Fruit fly (Drosophila melanogaster): ENCODE data around the gene GATAe.

GATAe gene

dm6 chr3R:16009030-16009429, at the start of gene GATAe:
Gene GATAe, plus strand, starts transcription at chr3R:16009105.
- no peak for TF ChIP-seq CG9948 (tag; optimal IDR thresholded peaks at IDR 0.05)
- TF ChIP-seq Pif1B (GFP tag; optimal IDR thresholded peaks at IDR 0.05) = no peak
- no peak for TF ChIP-seq fd96Ca (GFP tag; IDR thresholded peaks at IDR 0.05)
- no peak for TF ChIP-seq CG34367 (tag; optimal IDR thresholded peaks at IDR 0.05)
- no peak for TF ChIP-seq CG14655 (GFP tag; optimal IDR thresholded peaks at IDR 0.05)
- no peak for TF ChIP-seq CG12605 (GFP tag; IDR thresholded peaks at IDR 0.05)
- TF ChIP-seq CG8301 (tag; optimal IDR thresholded peaks at IDR 0.05) = no peak
- TF ChIP-seq Snoo (tag; optimal IDR thresholded peaks at IDR 0.05) = no peak
- no peak for TF ChIP-seq CG32121 (GFP tag; IDR thresholded peaks at IDR 0.05)
- no peak for TF ChIP-seq CG10348 (GFP tag; IDR thresholded peaks at IDR 0.05)
- no peak for TF ChIP-seq CG15710 (tag; optimal IDR thresholded peaks at IDR 0.05)
- TF ChIP-seq gl (tag; optimal IDR thresholded peaks at IDR 0.05) = no peak
- no peak for TF ChIP-seq Pif1A (GFP tag; optimal IDR thresholded peaks at IDR 0.05)
- no peak for TF ChIP-seq CG17806 (tag; optimal IDR thresholded peaks at IDR 0.05)

dm6 chr3R:15963690-15964281, 45.1 kb upstream of the GATAe start, which contains the start of the genes CG4287 and CG5516:
Gene CG4287, minus strand, starts transcription at chr3R:15963867.
Gene CG5516, plus strand, starts transcription at chr3R:15963884.
- no peak for TF ChIP-seq CG13204 (GFP tag; optimal IDR thresholded peaks at IDR 0.05)
- TF ChIP-seq Ets98B (GFP tag; IDR thresholded peaks at IDR 0.05) = no peak
- no peak for TF ChIP-seq Pif1B (GFP tag; optimal IDR thresholded peaks at IDR 0.05)
- no peak for TF ChIP-seq CG14655 (GFP tag; optimal IDR thresholded peaks at IDR 0.05)
- no peak for TF ChIP-seq gl (tag; optimal IDR thresholded peaks at IDR 0.05)
- no peak for TF ChIP-seq CG4496 (GFP tag; IDR thresholded peaks at IDR 0.05)
- TF ChIP-seq rn (GFP tag; IDR thresholded peaks at IDR 0.05) = no peak
- no peak for TF ChIP-seq CG8159 (tag; optimal IDR thresholded peaks at IDR 0.05)
- TF ChIP-seq fd96Ca (GFP tag; IDR thresholded peaks at IDR 0.05) = no peak
- TF ChIP-seq CG15710 (tag; optimal IDR thresholded peaks at IDR 0.05) = no peak
- no peak for TF ChIP-seq CG10348 (GFP tag; IDR thresholded peaks at IDR 0.05)
- TF ChIP-seq Pif1A (GFP tag; optimal IDR thresholded peaks at IDR 0.05) = no peak
- no peak for TF ChIP-seq D1 (tag; optimal IDR thresholded peaks at IDR 0.05)
- TF ChIP-seq CG34367 (tag; optimal IDR thresholded peaks at IDR 0.05) = no peak
- TF ChIP-seq CG9948 (tag; optimal IDR thresholded peaks at IDR 0.05) = no peak
- TF ChIP-seq CG8301 (tag; optimal IDR thresholded peaks at IDR 0.05) = no peak

DNA sequence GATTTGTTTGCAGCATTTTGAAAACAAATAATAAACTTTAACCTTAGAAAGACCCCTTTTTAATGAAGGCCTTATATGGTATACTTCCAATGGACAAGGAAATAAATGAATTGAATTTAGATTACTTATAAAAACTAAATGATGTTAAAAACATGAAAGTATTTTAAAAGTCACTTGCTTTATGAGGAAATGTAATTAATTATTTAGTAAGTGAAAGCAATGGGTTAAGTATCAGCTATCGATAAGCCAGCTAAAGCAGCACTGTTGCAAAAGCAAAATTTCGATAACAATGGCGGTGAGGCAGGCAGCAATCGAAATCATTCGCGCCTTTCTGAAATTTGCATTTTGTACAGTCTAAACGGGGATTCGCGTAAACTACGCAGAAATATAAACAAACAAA, 43.7 kb upstream of the GATAe start, which contains the start of the genes CG32856 and Rbf2:
TSS of gene CG32856 (minus strand) at position 183 of the 400 bp plus-strand sequence.
TSS of gene Rbf2 (plus strand) at position 278 of the 400 bp plus-strand sequence.
- TF ChIP-seq EcR (GFP tag; optimal IDR thresholded peaks at IDR 0.05) = peak; percentile 35
- TF ChIP-seq CG34367 (tag; optimal IDR thresholded peaks at IDR 0.05) = peak; percentile 89
- no peak for TF ChIP-seq Pif1A (GFP tag; optimal IDR thresholded peaks at IDR 0.05)
- peak; percentile 83 for TF ChIP-seq Snoo (tag; optimal IDR thresholded peaks at IDR 0.05)
- TF ChIP-seq CG15710 (tag; optimal IDR thresholded peaks at IDR 0.05) = peak; percentile 94
- TF ChIP-seq CG17806 (tag; optimal IDR thresholded peaks at IDR 0.05) = peak; percentile 51
- no peak for TF ChIP-seq CG14655 (GFP tag; optimal IDR thresholded peaks at IDR 0.05)
- no peak for TF ChIP-seq fd96Ca (GFP tag; IDR thresholded peaks at IDR 0.05)
- TF ChIP-seq CG32121 (GFP tag; IDR thresholded peaks at IDR 0.05) = peak; percentile 70
- TF ChIP-seq CG10348 (GFP tag; IDR thresholded peaks at IDR 0.05) = peak; percentile 56; the same call in 1 of the 2 replicates
- peak; percentile 90 for TF ChIP-seq CG9948 (tag; optimal IDR thresholded peaks at IDR 0.05)
- no peak for TF ChIP-seq CG8159 (tag; optimal IDR thresholded peaks at IDR 0.05)

DNA sequence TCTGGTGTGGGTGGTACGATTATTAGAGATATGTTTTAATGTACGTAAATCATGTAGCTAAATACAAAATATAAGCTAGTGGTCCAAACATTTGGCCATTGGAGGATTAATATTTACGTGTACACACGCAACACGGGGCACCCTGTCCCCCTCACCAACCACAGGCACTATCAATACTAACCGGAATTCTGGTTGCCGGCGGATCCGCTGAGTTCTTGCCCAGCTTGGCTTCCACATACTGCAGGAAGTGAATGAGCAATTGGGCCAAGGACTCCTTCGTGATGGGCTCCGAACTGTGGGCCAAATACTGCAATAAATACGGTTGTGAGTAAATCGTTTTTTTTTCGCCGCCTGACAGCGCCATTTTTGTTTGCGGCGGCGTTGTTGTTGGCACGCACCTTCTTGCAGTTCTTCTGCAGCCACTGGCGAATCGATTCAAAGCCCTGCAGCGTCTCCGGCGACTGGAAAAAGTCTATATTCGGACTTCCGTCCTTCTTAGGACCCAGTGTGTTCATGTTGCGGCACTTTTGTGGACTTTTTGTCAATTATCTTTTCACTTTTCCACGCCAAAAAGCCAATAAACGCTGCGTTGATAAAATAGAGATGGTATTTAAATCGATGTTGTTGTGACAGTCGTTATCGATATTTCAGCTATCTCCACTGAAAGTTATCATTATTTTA, 36.5 kb upstream of the GATAe start, which contains the start of gene mor:
TSS of gene mor (minus strand) at position 616 of the 681 bp plus-strand sequence.
- TF ChIP-seq CG12605 (GFP tag; IDR thresholded peaks at IDR 0.05) = no peak
- TF ChIP-seq rn (GFP tag; IDR thresholded peaks at IDR 0.05) = no peak
- no peak for TF ChIP-seq EcR (GFP tag; optimal IDR thresholded peaks at IDR 0.05)
- TF ChIP-seq CG8159 (tag; optimal IDR thresholded peaks at IDR 0.05) = no peak
- TF ChIP-seq CG34367 (tag; optimal IDR thresholded peaks at IDR 0.05) = no peak
- no peak for TF ChIP-seq Pif1B (GFP tag; optimal IDR thresholded peaks at IDR 0.05)
- no peak for TF ChIP-seq CG15710 (tag; optimal IDR thresholded peaks at IDR 0.05)
- no peak for TF ChIP-seq fd96Ca (GFP tag; IDR thresholded peaks at IDR 0.05)
- TF ChIP-seq Ets98B (GFP tag; IDR thresholded peaks at IDR 0.05) = no peak
- no peak for TF ChIP-seq CG14655 (GFP tag; optimal IDR thresholded peaks at IDR 0.05)
- no peak for TF ChIP-seq Snoo (tag; optimal IDR thresholded peaks at IDR 0.05)
- no peak for TF ChIP-seq CG10348 (GFP tag; IDR thresholded peaks at IDR 0.05)
- TF ChIP-seq CG9948 (tag; optimal IDR thresholded peaks at IDR 0.05) = no peak
- TF ChIP-seq Pif1A (GFP tag; optimal IDR thresholded peaks at IDR 0.05) = no peak
- no peak for TF ChIP-seq CG17806 (tag; optimal IDR thresholded peaks at IDR 0.05)
- no peak for TF ChIP-seq D1 (tag; optimal IDR thresholded peaks at IDR 0.05)
- no peak for TF ChIP-seq CG32121 (GFP tag; IDR thresholded peaks at IDR 0.05)
- TF ChIP-seq gl (tag; optimal IDR thresholded peaks at IDR 0.05) = no peak
- no peak for TF ChIP-seq CG4496 (GFP tag; IDR thresholded peaks at IDR 0.05)

DNA sequence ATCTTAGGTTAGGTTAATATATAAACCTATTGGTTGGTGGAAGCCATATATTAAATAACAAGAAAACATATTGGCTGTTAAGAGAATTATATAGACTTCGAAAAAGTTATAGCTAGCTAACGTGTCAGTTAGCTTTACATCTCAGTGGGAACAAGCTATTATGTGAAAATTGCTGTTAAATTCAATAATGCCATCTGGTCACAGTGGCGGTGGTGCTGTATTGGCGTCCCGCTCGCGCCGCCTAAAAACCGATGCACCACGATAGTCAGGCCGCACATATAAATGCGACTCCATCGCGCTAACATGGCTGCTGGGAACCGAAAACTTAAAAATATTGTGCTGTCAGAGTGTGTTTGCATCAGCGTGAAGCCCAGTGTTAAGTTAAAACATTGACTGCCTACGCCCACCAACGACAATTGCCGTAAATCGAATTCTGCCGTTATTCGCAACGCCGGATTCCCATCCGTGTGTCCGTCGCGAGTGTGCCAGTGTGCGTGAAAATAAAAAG, 35.9 kb upstream of the GATAe start, which contains the start of gene Hel89B:
TSS of gene Hel89B (plus strand) at position 320 of the 508 bp plus-strand sequence.
- TF ChIP-seq CG12605 (GFP tag; IDR thresholded peaks at IDR 0.05) = no peak
- peak; percentile 49 for TF ChIP-seq CG8159 (tag; optimal IDR thresholded peaks at IDR 0.05)
- no peak for TF ChIP-seq Ets98B (GFP tag; IDR thresholded peaks at IDR 0.05)
- no peak for TF ChIP-seq Pif1A (GFP tag; optimal IDR thresholded peaks at IDR 0.05)
- TF ChIP-seq CG32121 (GFP tag; IDR thresholded peaks at IDR 0.05) = no peak
- TF ChIP-seq CG10348 (GFP tag; IDR thresholded peaks at IDR 0.05) = no peak
- TF ChIP-seq D1 (tag; optimal IDR thresholded peaks at IDR 0.05) = no peak
- TF ChIP-seq CG14655 (GFP tag; optimal IDR thresholded peaks at IDR 0.05) = no peak
- peak; percentile 7 for TF ChIP-seq CG17806 (tag; optimal IDR thresholded peaks at IDR 0.05)
- TF ChIP-seq Snoo (tag; optimal IDR thresholded peaks at IDR 0.05) = no peak
- no peak for TF ChIP-seq fd96Ca (GFP tag; IDR thresholded peaks at IDR 0.05)
- TF ChIP-seq CG4496 (GFP tag; IDR thresholded peaks at IDR 0.05) = no peak
- peak; percentile 43 for TF ChIP-seq CG9948 (tag; optimal IDR thresholded peaks at IDR 0.05)
- peak; percentile 29 for TF ChIP-seq CG15710 (tag; optimal IDR thresholded peaks at IDR 0.05)
- peak; percentile 29 for TF ChIP-seq CG8301 (tag; optimal IDR thresholded peaks at IDR 0.05)
